Worm (Caenorhabditis elegans) whole organism, mixed stage, embryonic: ENCODE results near the gene mdt-19.
"Not testable (repeated sequence)": the region's sequence is repeated elsewhere in the genome, so short reads cannot be mapped to it uniquely, and the experiment has no call there.

Experiments
- elt-1 ChIP-seq: sonication (generic microtip); optimal IDR thresholded peaks from 2 replicates; lab custom pipeline; 2017; ENCODE audit warnings: missing genetic modification characterization, mild to moderate bottlenecking, missing compliant biosample characterization, antibody characterized with exemption, moderate library complexity, borderline replicate concordance; ENCODE audit not compliant: insufficient read depth
- lsy-2 ChIP-seq: fragments of 150-350 bp; optimal IDR thresholded peaks from 2 replicates; lab custom pipeline; 2014; ENCODE audit warnings: missing biosample characterization, missing genetic modification characterization
- mep-1 ChIP-seq: fragments of 150-350 bp; optimal IDR thresholded peaks from 2 replicates; lab custom pipeline; 2017; ENCODE audit warnings: missing biosample characterization, missing genetic modification reagents, missing genetic modification characterization, inconsistent platforms
- nhr-76 ChIP-seq: sonication (generic microtip); optimal IDR thresholded peaks from 2 replicates; lab custom pipeline; 2017; ENCODE audit warnings: missing biosample characterization, missing genetic modification characterization
- unc-120 ChIP-seq: sonication (generic microtip); optimal IDR thresholded peaks from 2 replicates; lab custom pipeline; 2017; ENCODE audit warnings: missing genetic modification characterization, missing compliant biosample characterization; ENCODE audit not compliant: poor library complexity, severe bottlenecking

DNA sequence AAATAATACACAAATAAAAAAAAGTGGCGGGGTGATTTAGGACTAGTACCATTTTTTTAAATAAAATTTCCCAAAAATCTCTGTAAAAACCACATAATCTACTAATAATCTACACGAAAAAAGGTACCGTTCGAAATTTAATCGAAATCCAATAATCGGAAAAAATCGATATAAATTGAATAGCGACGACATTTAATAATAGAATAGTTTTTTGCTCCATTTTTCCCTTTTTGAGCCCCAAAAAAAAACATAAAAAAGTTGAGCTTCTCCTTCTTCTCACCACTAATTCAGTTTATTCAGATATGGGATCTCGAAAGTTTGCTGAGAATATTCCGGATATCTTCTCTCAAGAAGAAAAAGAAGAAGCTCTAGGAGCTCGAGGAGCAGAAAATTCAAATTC lies 9.9 kb downstream of the mdt-19 start, which contains the start of gene Y71H2B.5:
- TF ChIP-seq nhr-76; unc-120; elt-1 (tag; lab: Kevin White, UChicago); mep-1 (tag; lab: Kevin White, UChicago); lsy-2 (tag; lab: Kevin White, UChicago): not testable (repeated sequence)
